Worm (Caenorhabditis elegans) whole organism, midembryonic: ENCODE data around the gene mec-12.

Experiments
- T22C8.4 ChIP-seq: fragments of 200-800 bp; sonication (Bioruptor generic); IDR thresholded peaks from 2 replicates; pipeline ENCODE4 v1.3.6; 2022; ENCODE audit warnings: missing genetic modification characterization, missing compliant biosample characterization
- cog-1 ChIP-seq: sonication (generic microtip); optimal IDR thresholded peaks from 2 replicates; lab custom pipeline; 2016; ENCODE audit warnings: missing genetic modification characterization, missing compliant biosample characterization
- flt-1 ChIP-seq: fragments of 200-800 bp; sonication (Bioruptor generic); IDR thresholded peaks from 2 replicates; pipeline ENCODE4 v1.3.6; 2022; ENCODE audit warnings: missing genetic modification characterization, missing compliant biosample characterization
- klf-2 ChIP-seq: fragments of 200-800 bp; sonication (Bioruptor generic); conservative IDR thresholded peaks from 2 replicates; pipeline ENCODE4 v1.3.6; 2022; ENCODE audit warnings: missing genetic modification reagents, missing genetic modification characterization, missing compliant biosample characterization
- med-1 ChIP-seq: sonication (generic microtip); optimal IDR thresholded peaks from 2 replicates; lab custom pipeline; 2017; ENCODE audit warnings: missing genetic modification characterization, mild to moderate bottlenecking, missing compliant biosample characterization, antibody characterized with exemption, missing genetic modification reagents; ENCODE audit not compliant: insufficient read depth
- ztf-23 ChIP-seq: fragments of 200-800 bp; sonication (Bioruptor generic); IDR thresholded peaks from 2 replicates; pipeline ENCODE4 v1.3.6; 2022; ENCODE audit warnings: missing genetic modification reagents, missing genetic modification characterization, missing compliant biosample characterization
- ztf-29 ChIP-seq: fragments of 200-800 bp; sonication (Bioruptor generic); IDR thresholded peaks from 2 replicates; pipeline ENCODE4 v1.3.6; 2022; ENCODE audit warnings: missing genetic modification reagents, missing genetic modification characterization, missing compliant biosample characterization

- TF ChIP-seq flt-1 (GFP tag; lab: Robert Waterston, UW) (no peak), cog-1 (no peak), ztf-23 (GFP tag; lab: Robert Waterston, UW) (no peak), med-1 (GFP tag; lab: Kevin White, UChicago) (no peak), ztf-29 (GFP tag; lab: Robert Waterston, UW) (no peak), T22C8.4 (GFP tag; lab: Robert Waterston, UW) (no peak), klf-2 (GFP tag; lab: Robert Waterston, UW) (no peak)
These were observed 31.5 kb downstream of the mec-12 start for ce11 chrIII:3107530-3107929.
